Worm (Caenorhabditis elegans) whole organism, L1 larva: Measurements from ENCODE around the gene C05D12.1.

Source experiments
- C04F5.9 ChIP-seq: sonication (generic microtip); optimal IDR thresholded peaks from 2 replicates; lab custom pipeline; 2016; ENCODE audit warnings: missing genetic modification characterization, missing compliant biosample characterization
- C34B4.2 ChIP-seq: sonication (generic microtip); optimal IDR thresholded peaks from 2 replicates; lab custom pipeline; 2017; ENCODE audit warnings: mild to moderate bottlenecking, missing genetic modification characterization, missing compliant biosample characterization
- F16B12.6 ChIP-seq: fragments of 150-350 bp; optimal IDR thresholded peaks from 2 replicates; lab custom pipeline; 2014; ENCODE audit warnings: missing biosample characterization, missing genetic modification characterization
- blmp-1 ChIP-seq: fragments of 150-350 bp; optimal IDR thresholded peaks from 2 replicates; lab custom pipeline; 2014; ENCODE audit warnings: missing biosample characterization, missing genetic modification characterization
- ceh-63 ChIP-seq: fragments of 200-800 bp; sonication (Bioruptor generic); optimal IDR thresholded peaks from 2 replicates; lab custom pipeline; 2018; ENCODE audit warnings: mild to moderate bottlenecking, missing genetic modification characterization, missing compliant biosample characterization
- ceh-8 ChIP-seq: fragments of 200-800 bp; sonication (Bioruptor generic); optimal IDR thresholded peaks from 2 replicates; lab custom pipeline; 2018; ENCODE audit warnings: mild to moderate bottlenecking, missing genetic modification characterization, moderate library complexity, missing compliant biosample characterization
- ceh-82 ChIP-seq, 3 experiments: fragments of 150-350 bp in 1 of 3; sonication (generic microtip) in 2 of 3; optimal IDR thresholded peaks; 2 replicates each; lab custom pipeline; 2014 to 2017; ENCODE audit warnings: missing biosample characterization in 3 of 3, missing genetic modification characterization in 3 of 3
- dpl-1 ChIP-seq, 3 experiments: fragments of 150-350 bp in 2 of 3; sonication (generic microtip) in 1 of 3; optimal IDR thresholded peaks; 2 replicates each; lab custom pipeline; 2014 to 2017; ENCODE audit warnings: missing biosample characterization in 3 of 3, missing genetic modification characterization in 3 of 3, missing genetic modification reagents in 3 of 3
- dsc-1 ChIP-seq: sonication (generic microtip); optimal IDR thresholded peaks from 2 replicates; lab custom pipeline; 2016; ENCODE audit warnings: mild to moderate bottlenecking, missing genetic modification characterization, missing compliant biosample characterization
- egl-13 ChIP-seq: sonication (generic microtip); optimal IDR thresholded peaks from 2 replicates; lab custom pipeline; 2016; ENCODE audit warnings: missing genotype, missing genetic modification reagents, missing genetic modification characterization, missing compliant biosample characterization
- fkh-4 ChIP-seq: sonication (generic microtip); optimal IDR thresholded peaks from 2 replicates; lab custom pipeline; 2016; ENCODE audit warnings: missing compliant biosample characterization, missing genetic modification characterization, borderline replicate concordance
- fkh-8 ChIP-seq: sonication (generic microtip); optimal IDR thresholded peaks from 2 replicates; lab custom pipeline; 2016; ENCODE audit warnings: mild to moderate bottlenecking, missing genetic modification characterization, missing compliant biosample characterization
- jun-1 ChIP-seq: fragments of 150-350 bp; optimal IDR thresholded peaks from 2 replicates; lab custom pipeline; 2014; ENCODE audit warnings: missing biosample characterization, missing genetic modification reagents, missing genetic modification characterization
- lin-14 ChIP-seq: fragments of 200-800 bp; sonication (Bioruptor generic); optimal IDR thresholded peaks from 2 replicates; lab custom pipeline; 2018; ENCODE audit warnings: mild to moderate bottlenecking, missing genetic modification characterization, moderate library complexity, missing compliant biosample characterization
- mdl-1 ChIP-seq, 2 experiments: fragments of 150-350 bp; optimal IDR thresholded peaks; 2 replicates each; lab custom pipeline; 2014 to 2017; ENCODE audit warnings: missing biosample characterization in 2 of 2, missing genetic modification characterization in 2 of 2, inconsistent platforms in 1 of 2
- mep-1 ChIP-seq: fragments of 150-350 bp; optimal IDR thresholded peaks from 2 replicates; lab custom pipeline; 2014; ENCODE audit warnings: missing biosample characterization, missing genetic modification characterization
- nhr-12 ChIP-seq: sonication (generic microtip); optimal IDR thresholded peaks from 2 replicates; lab custom pipeline; 2017; ENCODE audit warnings: missing biosample characterization, missing genetic modification characterization
- nhr-19 ChIP-seq: fragments of 200-800 bp; sonication (Bioruptor generic); conservative IDR thresholded peaks from 2 replicates; pipeline ENCODE4 v1.3.6; 2022; ENCODE audit warnings: missing genetic modification characterization, missing compliant biosample characterization
- nhr-28 ChIP-seq: fragments of 150-350 bp; optimal IDR thresholded peaks from 2 replicates; lab custom pipeline; 2014; ENCODE audit warnings: missing biosample characterization, missing genetic modification characterization
- nhr-71 ChIP-seq: sonication (generic microtip); optimal IDR thresholded peaks from 2 replicates; lab custom pipeline; 2016; ENCODE audit warnings: mild to moderate bottlenecking, missing genetic modification characterization, moderate library complexity, missing compliant biosample characterization
- nhr-84 ChIP-seq: sonication (generic microtip); optimal IDR thresholded peaks from 2 replicates; lab custom pipeline; 2017; ENCODE audit warnings: missing biosample characterization, missing genetic modification characterization
- nhr-85 ChIP-seq: sonication (generic microtip); peaks from one replicate; lab custom pipeline; 2016; ENCODE audit warnings: missing genetic modification characterization, inconsistent platforms, missing compliant biosample characterization
- nhr-90 ChIP-seq: sonication (generic microtip); optimal IDR thresholded peaks from 2 replicates; lab custom pipeline; 2016; ENCODE audit warnings: mild to moderate bottlenecking, missing genetic modification characterization, missing compliant biosample characterization; ENCODE audit not compliant: poor library complexity
- pag-3 ChIP-seq: sonication (generic microtip); optimal IDR thresholded peaks from 2 replicates; lab custom pipeline; 2017; ENCODE audit warnings: missing genetic modification characterization, mild to moderate bottlenecking, missing compliant biosample characterization, antibody characterized with exemption, borderline replicate concordance; ENCODE audit not compliant: insufficient read depth
- snu-23 ChIP-seq: sonication (generic microtip); optimal IDR thresholded peaks from 2 replicates; lab custom pipeline; 2016; ENCODE audit warnings: missing genetic modification characterization, missing compliant biosample characterization
- sox-4 ChIP-seq: sonication (generic microtip); optimal IDR thresholded peaks from 2 replicates; lab custom pipeline; 2016; ENCODE audit warnings: missing genetic modification characterization, missing compliant biosample characterization
- sup-37 ChIP-seq: fragments of 200-800 bp; sonication (Bioruptor generic); optimal IDR thresholded peaks from 2 replicates; lab custom pipeline; 2018; ENCODE audit warnings: mild to moderate bottlenecking, missing genetic modification characterization, missing compliant biosample characterization
- tlp-1 ChIP-seq: fragments of 150-350 bp; optimal IDR thresholded peaks from 2 replicates; lab custom pipeline; 2014; ENCODE audit warnings: missing biosample characterization, missing genetic modification characterization
- unc-30 ChIP-seq: sonication (generic microtip); optimal IDR thresholded peaks from 2 replicates; lab custom pipeline; 2017; ENCODE audit warnings: missing biosample characterization, missing genetic modification characterization
- unc-86 ChIP-seq: sonication (generic microtip); optimal IDR thresholded peaks from 2 replicates; lab custom pipeline; 2016; ENCODE audit warnings: missing genetic modification characterization, missing compliant biosample characterization
- xbp-1 ChIP-seq: sonication (generic microtip); optimal IDR thresholded peaks from 2 replicates; lab custom pipeline; 2016; ENCODE audit warnings: missing genetic modification characterization, missing compliant biosample characterization

Gene C05D12.1

DNA sequence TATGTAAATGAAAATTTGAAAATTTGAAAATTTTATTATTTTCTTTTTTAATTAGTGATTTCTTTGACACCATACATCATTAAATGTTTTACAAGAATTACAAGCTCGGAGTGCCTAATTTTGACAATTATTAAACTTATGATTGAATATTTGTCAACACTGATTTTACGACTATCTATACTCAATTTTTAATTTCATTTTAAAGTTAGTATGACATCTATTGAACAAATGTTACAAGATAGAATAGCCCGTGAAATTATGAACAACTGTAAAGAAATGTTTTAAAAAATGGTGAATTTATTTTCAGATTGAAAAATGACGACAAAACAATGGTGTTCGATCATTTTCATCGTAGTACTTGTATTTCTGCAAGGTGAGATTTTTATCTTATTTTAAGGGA lies 2.4 kb upstream of the C05D12.1 start, which contains the start of gene C05D12.2:
C05D12.2 (plus strand) TSS at position 301 of the 400 bp plus-strand sequence.
- TF ChIP-seq C34B4.2 (tag; lab: Kevin White, UChicago) (no peak), dpl-1 (GFP tag; optimal IDR thresholded peaks at IDR 0.05; lab: Kevin White, UChicago) (no peak), C04F5.9 (no peak), fkh-8 (tag; lab: Kevin White, UChicago) (no peak)

DNA sequence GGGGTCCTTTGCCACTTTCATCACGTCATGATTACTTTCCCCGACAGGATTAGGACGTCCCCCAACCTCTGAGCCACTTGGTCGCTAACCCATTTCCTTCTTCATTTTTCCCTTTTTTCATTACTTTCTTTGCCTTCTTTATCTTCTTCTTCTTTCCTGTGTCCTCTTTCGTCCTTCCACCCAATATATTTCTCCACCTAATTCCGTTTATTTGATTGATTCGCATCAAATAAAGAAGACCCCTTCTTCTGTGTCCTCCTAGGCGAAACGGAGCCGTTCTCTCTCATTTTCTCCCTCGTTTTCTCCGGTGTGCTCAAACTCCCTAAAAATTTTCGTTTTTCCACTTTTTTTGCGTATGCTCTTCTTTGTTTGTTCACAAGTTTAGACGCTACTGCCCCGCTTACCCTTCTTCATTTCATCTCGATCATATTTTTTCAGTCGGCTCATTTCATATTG lies 5.9 kb downstream of the C05D12.1 start, which contains the start of gene C05D12.7:
C05D12.7 (plus strand) TSS at position 406 of the 456 bp plus-strand sequence.
- no peak for TF ChIP-seq fkh-4 (tag; lab: Kevin White, UChicago)
- TF ChIP-seq sup-37 (GFP tag; lab: Kevin White, UChicago) = no peak
- no peak for TF ChIP-seq nhr-84 (tag; lab: Kevin White, UChicago)
- TF ChIP-seq lin-14 (GFP tag; lab: Kevin White, UChicago) = peak; percentile 22
- no peak for TF ChIP-seq nhr-28

DNA sequence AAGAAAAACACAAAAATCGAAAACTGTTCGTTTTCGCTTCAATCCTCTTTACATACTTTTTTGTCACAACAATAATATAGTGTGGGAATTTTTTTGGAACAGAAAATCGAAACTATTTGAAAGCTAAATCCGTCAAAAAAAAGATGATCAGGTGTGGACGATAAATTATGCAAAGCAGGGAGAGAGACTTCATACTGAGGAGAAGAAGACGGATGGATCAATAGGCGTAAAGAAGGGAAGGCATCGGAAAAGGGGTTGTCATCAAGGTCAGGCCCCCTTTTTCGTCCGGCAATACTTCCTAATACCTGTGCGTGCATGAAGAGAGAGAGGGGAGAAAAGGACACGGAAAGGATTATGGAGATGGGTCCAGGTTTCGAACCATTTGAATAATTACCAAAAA lies 15.2 kb downstream of the C05D12.1 start:
- TF ChIP-seq lin-14 (GFP tag; lab: Kevin White, UChicago) (peak; percentile 33), mep-1 (peak; percentile 55), snu-23 (GFP tag; lab: Kevin White, UChicago) (peak; percentile 14), blmp-1 (tag; lab: Kevin White, UChicago) (peak; percentile 52), xbp-1 (tag; lab: Kevin White, UChicago) (no peak), tlp-1 (no peak)

- peak; percentile 8 for TF ChIP-seq ceh-8
- TF ChIP-seq dpl-1 (GFP tag; optimal IDR thresholded peaks at IDR 0.05; lab: Kevin White, UChicago) = no peak
Observed at ce11 chrII:11398787-11399186, 16.8 kb downstream of the C05D12.1 start.

DNA sequence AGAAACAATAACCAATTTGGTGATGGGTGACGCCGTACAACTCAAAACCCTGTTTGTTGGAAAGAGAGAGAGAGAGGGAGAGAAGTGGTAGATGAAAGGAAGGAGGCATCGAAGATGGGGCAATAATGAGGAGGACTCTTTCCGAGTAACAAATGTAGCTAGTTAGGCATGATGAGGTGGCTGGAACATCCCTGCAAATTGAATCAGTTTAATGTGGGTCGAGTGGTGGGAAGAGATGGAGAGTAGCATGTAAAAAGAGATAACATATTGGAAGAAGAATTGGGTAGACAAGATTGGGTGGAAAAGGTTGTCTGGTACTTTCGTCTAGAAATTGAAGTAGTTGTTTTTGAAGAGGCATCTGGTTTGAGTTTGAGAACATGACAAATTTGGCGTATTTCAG lies 19.4 kb downstream of the C05D12.1 start:
- TF ChIP-seq nhr-85 (tag; lab: Kevin White, UChicago) (peak; percentile 47), F16B12.6 (tag; lab: Kevin White, UChicago) (no peak), ceh-63 (GFP tag; lab: Kevin White, UChicago) (no peak), fkh-8 (tag; lab: Kevin White, UChicago) (no peak), mep-1 (no peak), egl-13 (tag; lab: Kevin White, UChicago) (no peak), ceh-82 (tag; optimal IDR thresholded peaks at IDR 0.05; lab: Kevin White, UChicago) (no peak), nhr-90 (tag; lab: Kevin White, UChicago) (no peak)
- TF ChIP-seq, all 84 proteins: peak for 1

DNA sequence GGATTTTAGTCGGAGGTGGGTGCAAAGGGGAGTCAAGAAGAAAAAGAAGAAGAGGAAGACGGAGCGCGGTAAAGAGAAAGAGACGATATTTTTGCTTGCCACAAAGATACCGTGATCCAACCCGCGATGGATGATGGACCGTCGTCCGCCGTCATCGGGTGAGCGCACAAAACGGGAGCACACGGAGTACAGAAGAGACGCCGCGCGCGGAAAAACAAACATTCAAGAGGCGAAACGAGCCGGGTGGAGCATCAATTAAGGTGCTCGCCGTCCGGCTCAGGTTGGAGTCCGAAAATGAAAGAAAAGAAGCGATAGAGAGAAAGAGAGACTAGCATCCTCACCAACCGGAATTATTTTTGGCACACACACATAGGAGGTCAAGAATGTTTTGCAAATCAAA lies 21.8 kb downstream of the C05D12.1 start:
- TF ChIP-seq fkh-8 (tag; lab: Kevin White, UChicago) (no peak), mdl-1 (tag; optimal IDR thresholded peaks at IDR 0.05; lab: Kevin White, UChicago) (no peak), nhr-19 (GFP tag; lab: Robert Waterston, UW) (no peak), pag-3 (tag; lab: Kevin White, UChicago) (no peak), dsc-1 (tag; lab: Kevin White, UChicago) (no peak), jun-1 (tag; lab: Kevin White, UChicago) (no peak), nhr-12 (tag; lab: Kevin White, UChicago) (no peak), unc-30 (no peak), nhr-71 (no peak), unc-86 (no peak), sox-4 (tag; lab: Kevin White, UChicago) (no peak)
